Worm (Caenorhabditis elegans) whole organism, late embryonic: ENCODE data around the gene mpz-3.
A peak's percentile ranks its signal among the peaks of the same experiment; 100 is the strongest.

ENCODE experiments used
- C08G9.2 ChIP-seq: sonication (generic microtip); optimal IDR thresholded peaks from 2 replicates; lab custom pipeline; 2016; ENCODE audit warnings: mild to moderate bottlenecking, missing genetic modification characterization, moderate library complexity, missing compliant biosample characterization
- C38D4.7 ChIP-seq: fragments of 200-800 bp; sonication (Bioruptor generic); optimal IDR thresholded peaks from 2 replicates; lab custom pipeline; 2018; ENCODE audit warnings: mild to moderate bottlenecking, missing genetic modification characterization, moderate library complexity, missing compliant biosample characterization
- F13H6.1 ChIP-seq: sonication (generic microtip); optimal IDR thresholded peaks from 2 replicates; lab custom pipeline; 2016; ENCODE audit warnings: missing genetic modification characterization, missing compliant biosample characterization
- K02D7.2 ChIP-seq: sonication (generic microtip); optimal IDR thresholded peaks from 2 replicates; lab custom pipeline; 2017; ENCODE audit warnings: mild to moderate bottlenecking, missing genetic modification characterization, missing compliant biosample characterization
- T23F11.4 ChIP-seq: fragments of 200-800 bp; sonication (Bioruptor generic); optimal IDR thresholded peaks from 2 replicates; lab custom pipeline; 2018; ENCODE audit warnings: mild to moderate bottlenecking, missing genetic modification characterization, missing compliant biosample characterization
- ahr-1 ChIP-seq: sonication (generic microtip); optimal IDR thresholded peaks from 2 replicates; lab custom pipeline; 2016; ENCODE audit warnings: missing genetic modification characterization, missing compliant biosample characterization
- ama-1 ChIP-seq: fragments of 150-350 bp; optimal IDR thresholded peaks from 2 replicates; lab custom pipeline; 2014
- ceh-19 ChIP-seq: fragments of 200-800 bp; sonication (Bioruptor generic); optimal IDR thresholded peaks from 2 replicates; lab custom pipeline; 2018; ENCODE audit warnings: mild to moderate bottlenecking, missing genetic modification characterization, missing compliant biosample characterization
- ceh-22 ChIP-seq: sonication (generic microtip); optimal IDR thresholded peaks from 2 replicates; lab custom pipeline; 2017; ENCODE audit warnings: missing biosample characterization, missing genetic modification characterization
- ceh-24 ChIP-seq: sonication (generic microtip); optimal IDR thresholded peaks from 2 replicates; lab custom pipeline; 2016; ENCODE audit warnings: mild to moderate bottlenecking, missing genetic modification characterization, missing compliant biosample characterization
- ceh-31 ChIP-seq: sonication (generic microtip); optimal IDR thresholded peaks from 2 replicates; lab custom pipeline; 2016; ENCODE audit warnings: missing genetic modification characterization, missing compliant biosample characterization
- ceh-34 ChIP-seq: sonication (generic microtip); optimal IDR thresholded peaks from 2 replicates; lab custom pipeline; 2016; ENCODE audit warnings: mild to moderate bottlenecking, missing genetic modification characterization, missing compliant biosample characterization
- ceh-48 ChIP-seq: sonication (generic microtip); optimal IDR thresholded peaks from 2 replicates; lab custom pipeline; 2016; ENCODE audit warnings: missing genetic modification characterization, inconsistent platforms, missing compliant biosample characterization
- ceh-6 ChIP-seq: fragments of 200-800 bp; sonication (Bioruptor generic); optimal IDR thresholded peaks from 2 replicates; lab custom pipeline; 2018; ENCODE audit warnings: mild to moderate bottlenecking, missing genetic modification characterization, missing compliant biosample characterization
- ceh-9 ChIP-seq: sonication (generic microtip); optimal IDR thresholded peaks from 2 replicates; lab custom pipeline; 2016; ENCODE audit warnings: mild to moderate bottlenecking, missing genetic modification characterization, inconsistent platforms, missing compliant biosample characterization
- che-1 ChIP-seq: sonication (generic microtip); optimal IDR thresholded peaks from 2 replicates; lab custom pipeline; 2016; ENCODE audit warnings: mild to moderate bottlenecking, missing genetic modification characterization, missing compliant biosample characterization
- dmd-4 ChIP-seq: sonication (generic microtip); optimal IDR thresholded peaks from 2 replicates; lab custom pipeline; 2016; ENCODE audit warnings: borderline replicate concordance, missing genetic modification characterization, missing compliant biosample characterization
- dve-1 ChIP-seq: sonication (generic microtip); optimal IDR thresholded peaks from 2 replicates; lab custom pipeline; 2017; ENCODE audit warnings: antibody characterized with exemption, mild to moderate bottlenecking, missing genetic modification characterization, missing compliant biosample characterization
- elt-2 ChIP-seq: sonication (generic microtip); optimal IDR thresholded peaks from 2 replicates; lab custom pipeline; 2016; ENCODE audit warnings: missing genetic modification reagents, missing genetic modification characterization, missing compliant biosample characterization
- ets-4 ChIP-seq: sonication (generic microtip); optimal IDR thresholded peaks from 2 replicates; lab custom pipeline; 2016; ENCODE audit warnings: missing genetic modification characterization, missing compliant biosample characterization
- eyg-1 ChIP-seq: sonication (generic microtip); optimal IDR thresholded peaks from 2 replicates; lab custom pipeline; 2016; ENCODE audit warnings: missing genotype, missing genetic modification characterization, missing compliant biosample characterization
- fax-1 ChIP-seq: sonication (generic microtip); optimal IDR thresholded peaks from 2 replicates; lab custom pipeline; 2016; ENCODE audit warnings: missing genotype, missing genetic modification characterization, missing compliant biosample characterization
- gmeb-2 ChIP-seq: sonication (generic microtip); optimal IDR thresholded peaks from 2 replicates; lab custom pipeline; 2016; ENCODE audit warnings: missing genetic modification characterization, inconsistent platforms, missing compliant biosample characterization
- hlh-13 ChIP-seq: fragments of 200-800 bp; sonication (Bioruptor generic); optimal IDR thresholded peaks from 2 replicates; lab custom pipeline; 2018; ENCODE audit warnings: mild to moderate bottlenecking, missing genetic modification characterization, missing compliant biosample characterization
- hlh-30 ChIP-seq: sonication (generic microtip); optimal IDR thresholded peaks from 2 replicates; lab custom pipeline; 2017; ENCODE audit warnings: antibody characterized with exemption, missing genetic modification characterization, missing compliant biosample characterization; ENCODE audit not compliant: insufficient read depth
- hlh-6 ChIP-seq: sonication (generic microtip); optimal IDR thresholded peaks from 2 replicates; lab custom pipeline; 2016; ENCODE audit warnings: missing genotype, missing genetic modification characterization, missing compliant biosample characterization
- hlh-8 ChIP-seq: sonication (generic microtip); optimal IDR thresholded peaks from 2 replicates; lab custom pipeline; 2016; ENCODE audit warnings: missing genotype, missing genetic modification characterization, missing compliant biosample characterization
- lim-6 ChIP-seq: sonication (generic microtip); optimal IDR thresholded peaks from 2 replicates; lab custom pipeline; 2016; ENCODE audit warnings: missing genetic modification characterization, missing compliant biosample characterization
- mec-3 ChIP-seq: sonication (generic microtip); optimal IDR thresholded peaks from 2 replicates; lab custom pipeline; 2016; ENCODE audit warnings: borderline replicate concordance, missing genetic modification characterization, missing compliant biosample characterization
- nfya-1 ChIP-seq: sonication (generic microtip); optimal IDR thresholded peaks from 2 replicates; lab custom pipeline; 2017; ENCODE audit warnings: missing genetic modification characterization, mild to moderate bottlenecking, missing compliant biosample characterization, antibody characterized with exemption, moderate library complexity
- nhr-11 ChIP-seq: fragments of 150-350 bp; optimal IDR thresholded peaks from 2 replicates; lab custom pipeline; 2014; ENCODE audit warnings: missing biosample characterization, missing genetic modification characterization
- npax-4 ChIP-seq: sonication (generic microtip); optimal IDR thresholded peaks from 2 replicates; lab custom pipeline; 2016; ENCODE audit warnings: missing genetic modification characterization, missing compliant biosample characterization
- odd-2 ChIP-seq: sonication (generic microtip); optimal IDR thresholded peaks from 2 replicates; lab custom pipeline; 2017; ENCODE audit warnings: antibody characterized with exemption, mild to moderate bottlenecking, missing genetic modification characterization, missing compliant biosample characterization
- pag-3 ChIP-seq: sonication (generic microtip); optimal IDR thresholded peaks from 2 replicates; lab custom pipeline; 2016; ENCODE audit warnings: missing compliant biosample characterization, missing genetic modification characterization, borderline replicate concordance
- pat-9 ChIP-seq: fragments of 200-800 bp; sonication (Bioruptor generic); optimal IDR thresholded peaks from 2 replicates; lab custom pipeline; 2018; ENCODE audit warnings: mild to moderate bottlenecking, missing genetic modification characterization, moderate library complexity, missing compliant biosample characterization
- pha-2 ChIP-seq: sonication (generic microtip); optimal IDR thresholded peaks from 2 replicates; lab custom pipeline; 2017; ENCODE audit warnings: mild to moderate bottlenecking, missing genetic modification characterization, missing compliant biosample characterization
- pha-4 ChIP-seq: fragments of 150-350 bp; optimal IDR thresholded peaks from 2 replicates; lab custom pipeline; 2018; ENCODE audit warnings: missing biosample characterization, missing genetic modification reagents, missing genetic modification characterization
- ref-2 ChIP-seq: sonication (generic microtip); optimal IDR thresholded peaks from 2 replicates; lab custom pipeline; 2016; ENCODE audit warnings: missing genetic modification characterization, missing compliant biosample characterization
- rnt-1 ChIP-seq: sonication (generic microtip); optimal IDR thresholded peaks from 2 replicates; lab custom pipeline; 2016; ENCODE audit warnings: missing genetic modification characterization, missing compliant biosample characterization
- sdc-2 ChIP-seq: sonication (generic microtip); optimal IDR thresholded peaks from 2 replicates; lab custom pipeline; 2016; ENCODE audit warnings: missing genotype, missing genetic modification characterization, missing compliant biosample characterization
- sox-2 ChIP-seq: fragments of 200-800 bp; sonication (Bioruptor generic); IDR thresholded peaks from 2 replicates; pipeline ENCODE4 v1.3.6; 2022; ENCODE audit warnings: missing genetic modification reagents, missing genetic modification characterization, missing compliant biosample characterization
- sox-4 ChIP-seq: sonication (generic microtip); optimal IDR thresholded peaks from 2 replicates; lab custom pipeline; 2017; ENCODE audit warnings: mild to moderate bottlenecking, missing genetic modification characterization, inconsistent platforms, missing compliant biosample characterization
- unc-3 ChIP-seq, 2 experiments: fragments of 200-800 bp in 1 of 2; sonication (Bioruptor generic) in 1 of 2; sonication (generic microtip) in 1 of 2; conservative IDR thresholded peaks in 1 of 2; optimal IDR thresholded peaks in 1 of 2; 2 replicates each; pipeline versions ENCODE4 v1.3.6 to Lab custom; 2016 to 2022; ENCODE audit warnings: missing compliant biosample characterization in 2 of 2, missing genetic modification characterization in 2 of 2, missing genetic modification reagents in 1 of 2
- unc-42 ChIP-seq: sonication (generic microtip); optimal IDR thresholded peaks from 2 replicates; lab custom pipeline; 2016; ENCODE audit warnings: missing genotype, missing genetic modification characterization, missing compliant biosample characterization
- unc-55 ChIP-seq: sonication (generic microtip); optimal IDR thresholded peaks from 2 replicates; lab custom pipeline; 2017; ENCODE audit warnings: missing biosample characterization, missing genetic modification reagents, missing genetic modification characterization
- unc-86 ChIP-seq: sonication (generic microtip); optimal IDR thresholded peaks from 2 replicates; lab custom pipeline; 2016; ENCODE audit warnings: missing genetic modification characterization, missing compliant biosample characterization

The mpz-3 gene

ce11 chrII:6524501-6524977 lies 40.7 kb downstream of the mpz-3 start, which contains the start of gene C56E6.2:
Gene C56E6.2, plus strand, starts transcription at chrII:6524927.
- TF ChIP-seq sox-2, result no peak
- no peak for TF ChIP-seq unc-42
- TF ChIP-seq C38D4.7 (GFP tag; lab: Kevin White, UChicago), result no peak
- TF ChIP-seq pha-2 (tag; lab: Kevin White, UChicago), result no peak
- no peak for TF ChIP-seq C08G9.2 (tag; lab: Kevin White, UChicago)
- no peak for TF ChIP-seq lim-6 (tag; lab: Kevin White, UChicago)
- TF ChIP-seq unc-55 (GFP tag; lab: Kevin White, UChicago), result peak; percentile 13
- peak; percentile 53 for TF ChIP-seq elt-2 (tag; lab: Kevin White, UChicago)
- TF ChIP-seq rnt-1 (tag; lab: Kevin White, UChicago), result no peak
- no peak for TF ChIP-seq unc-3 (GFP tag; conservative IDR thresholded peaks at IDR 0.05; lab: Robert Waterston, UW)
- TF ChIP-seq unc-3 (tag; optimal IDR thresholded peaks at IDR 0.05; lab: Kevin White, UChicago), result no peak
- no peak for TF ChIP-seq ceh-31 (tag; lab: Kevin White, UChicago)
- TF ChIP-seq pha-4 (tag; lab: Kevin White, UChicago), result no peak
- no peak for TF ChIP-seq eyg-1 (tag; lab: Kevin White, UChicago)
- no peak for TF ChIP-seq mec-3
- TF ChIP-seq ama-1 (lab: Kevin White, UChicago), result no peak
- TF ChIP-seq, all 69 proteins: peak for 2

ce11 chrII:6523940-6524339 lies 41.3 kb downstream of the mpz-3 start:
- no peak for TF ChIP-seq C08G9.2 (tag; lab: Kevin White, UChicago)
- no peak for TF ChIP-seq ceh-31 (tag; lab: Kevin White, UChicago)
- no peak for TF ChIP-seq hlh-13 (GFP tag; lab: Kevin White, UChicago)
- no peak for TF ChIP-seq dve-1 (tag; lab: Kevin White, UChicago)
- TF ChIP-seq che-1 (tag; lab: Kevin White, UChicago), result no peak
- TF ChIP-seq sox-4, result no peak
- TF ChIP-seq sdc-2 (tag; lab: Kevin White, UChicago), result no peak
- TF ChIP-seq hlh-30, result no peak
- no peak for TF ChIP-seq eyg-1 (tag; lab: Kevin White, UChicago)
- TF ChIP-seq pag-3, result no peak
- TF ChIP-seq hlh-8 (tag; lab: Kevin White, UChicago), result no peak
- no peak for TF ChIP-seq ref-2
- no peak for TF ChIP-seq pat-9 (tag; lab: Kevin White, UChicago)
- no peak for TF ChIP-seq nhr-11 (tag; lab: Kevin White, UChicago)
- TF ChIP-seq, all 69 proteins: peak for 0

- TF ChIP-seq ceh-48 (tag; lab: Kevin White, UChicago), result no peak
- no peak for TF ChIP-seq ets-4 (tag; lab: Kevin White, UChicago)
- no peak for TF ChIP-seq ceh-19 (GFP tag; lab: Kevin White, UChicago)
- no peak for TF ChIP-seq C08G9.2 (tag; lab: Kevin White, UChicago)
- no peak for TF ChIP-seq T23F11.4 (GFP tag; lab: Kevin White, UChicago)
- TF ChIP-seq ceh-22 (tag; lab: Kevin White, UChicago), result no peak
- TF ChIP-seq unc-3 (GFP tag; conservative IDR thresholded peaks at IDR 0.05; lab: Robert Waterston, UW), result no peak
- TF ChIP-seq unc-3 (tag; optimal IDR thresholded peaks at IDR 0.05; lab: Kevin White, UChicago), result no peak
- no peak for TF ChIP-seq hlh-30
- TF ChIP-seq ceh-34 (tag; lab: Kevin White, UChicago), result peak; percentile 32
- TF ChIP-seq dve-1 (tag; lab: Kevin White, UChicago), result no peak
- TF ChIP-seq ceh-6, result no peak
- no peak for TF ChIP-seq pat-9 (tag; lab: Kevin White, UChicago)
- no peak for TF ChIP-seq ahr-1 (tag; lab: Kevin White, UChicago)
- TF ChIP-seq ceh-9, result no peak
- TF ChIP-seq dmd-4 (tag; lab: Kevin White, UChicago), result no peak
- TF ChIP-seq odd-2 (tag; lab: Kevin White, UChicago), result no peak
- no peak for TF ChIP-seq ceh-24 (tag; lab: Kevin White, UChicago)
- no peak for TF ChIP-seq K02D7.2 (tag; lab: Kevin White, UChicago)
- peak; percentile 74 for TF ChIP-seq unc-55 (GFP tag; lab: Kevin White, UChicago)
- no peak for TF ChIP-seq elt-2 (tag; lab: Kevin White, UChicago)
- TF ChIP-seq pha-4 (tag; lab: Kevin White, UChicago), result no peak
- TF ChIP-seq fax-1, result no peak
- TF ChIP-seq eyg-1 (tag; lab: Kevin White, UChicago), result no peak
- peak; percentile 18 for TF ChIP-seq rnt-1 (tag; lab: Kevin White, UChicago)
- peak; percentile 21 for TF ChIP-seq nfya-1 (tag; lab: Kevin White, UChicago)
- no peak for TF ChIP-seq F13H6.1 (tag; lab: Kevin White, UChicago)
- TF ChIP-seq unc-86 (tag; lab: Kevin White, UChicago), result no peak
- TF ChIP-seq npax-4 (tag; lab: Kevin White, UChicago), result no peak
- no peak for TF ChIP-seq hlh-6
- TF ChIP-seq gmeb-2 (tag; lab: Kevin White, UChicago), result no peak
These were observed 42.5 kb downstream of the mpz-3 start for ce11 chrII:6522622-6523254.
